Worm (Caenorhabditis elegans) whole organism, midembryonic: ENCODE data around the gene Y43F8C.16.
"Not testable (repeated sequence)": the region's sequence is repeated elsewhere in the genome, so short reads cannot be mapped to it uniquely, and the experiment has no call there.

Experiments used
- T22C8.4 ChIP-seq: fragments of 200-800 bp; sonication (Bioruptor generic); IDR thresholded peaks from 2 replicates; pipeline ENCODE4 v1.3.6; 2022; ENCODE audit warnings: missing genetic modification characterization, missing compliant biosample characterization
- cog-1 ChIP-seq: sonication (generic microtip); optimal IDR thresholded peaks from 2 replicates; lab custom pipeline; 2016; ENCODE audit warnings: missing genetic modification characterization, missing compliant biosample characterization
- flt-1 ChIP-seq: fragments of 200-800 bp; sonication (Bioruptor generic); IDR thresholded peaks from 2 replicates; pipeline ENCODE4 v1.3.6; 2022; ENCODE audit warnings: missing genetic modification characterization, missing compliant biosample characterization
- klf-2 ChIP-seq: fragments of 200-800 bp; sonication (Bioruptor generic); conservative IDR thresholded peaks from 2 replicates; pipeline ENCODE4 v1.3.6; 2022; ENCODE audit warnings: missing genetic modification reagents, missing genetic modification characterization, missing compliant biosample characterization
- med-1 ChIP-seq: sonication (generic microtip); optimal IDR thresholded peaks from 2 replicates; lab custom pipeline; 2017; ENCODE audit warnings: missing genetic modification characterization, mild to moderate bottlenecking, missing compliant biosample characterization, antibody characterized with exemption, missing genetic modification reagents; ENCODE audit not compliant: insufficient read depth
- ref-1 ChIP-seq: fragments of 200-800 bp; sonication (Bioruptor generic); conservative IDR thresholded peaks from 2 replicates; pipeline ENCODE4 v1.3.6; 2022; ENCODE audit warnings: missing genetic modification reagents, missing genetic modification characterization, missing compliant biosample characterization
- tab-1 ChIP-seq: fragments of 200-800 bp; sonication (Bioruptor generic); IDR thresholded peaks from 2 replicates; pipeline ENCODE4 v1.3.6; 2022; ENCODE audit warnings: missing genetic modification characterization, missing compliant biosample characterization
- ztf-23 ChIP-seq: fragments of 200-800 bp; sonication (Bioruptor generic); IDR thresholded peaks from 2 replicates; pipeline ENCODE4 v1.3.6; 2022; ENCODE audit warnings: missing genetic modification reagents, missing genetic modification characterization, missing compliant biosample characterization
- ztf-29 ChIP-seq: fragments of 200-800 bp; sonication (Bioruptor generic); IDR thresholded peaks from 2 replicates; pipeline ENCODE4 v1.3.6; 2022; ENCODE audit warnings: missing genetic modification reagents, missing genetic modification characterization, missing compliant biosample characterization

Y43F8C.16 gene

DNA sequence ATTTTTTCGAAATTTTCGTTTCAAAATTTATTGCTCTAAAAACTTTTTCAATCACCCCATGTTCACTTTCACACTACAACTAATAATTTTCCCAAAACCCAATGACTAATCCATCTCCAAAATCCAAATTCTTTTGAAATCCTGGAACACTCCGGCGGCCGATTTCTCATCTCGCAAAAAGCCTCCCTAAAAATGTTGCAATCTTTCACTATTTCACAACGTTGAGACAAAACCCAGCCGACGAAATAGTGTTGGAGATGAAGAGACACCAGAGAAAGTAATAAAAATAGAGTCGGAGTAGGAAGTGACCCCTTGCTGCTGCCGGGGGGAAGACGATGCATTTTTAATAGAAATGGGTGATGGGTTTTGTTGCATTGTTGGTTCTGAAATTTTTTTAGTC lies 9.3 kb upstream of the Y43F8C.16 start:
- no peak for TF ChIP-seq ref-1 (GFP tag; lab: Robert Waterston, UW)
- TF ChIP-seq T22C8.4 (GFP tag; lab: Robert Waterston, UW), result no peak
- TF ChIP-seq med-1 (GFP tag; lab: Kevin White, UChicago), result no peak
- TF ChIP-seq klf-2 (GFP tag; lab: Robert Waterston, UW), result no peak
- no peak for TF ChIP-seq ztf-23 (GFP tag; lab: Robert Waterston, UW)

DNA sequence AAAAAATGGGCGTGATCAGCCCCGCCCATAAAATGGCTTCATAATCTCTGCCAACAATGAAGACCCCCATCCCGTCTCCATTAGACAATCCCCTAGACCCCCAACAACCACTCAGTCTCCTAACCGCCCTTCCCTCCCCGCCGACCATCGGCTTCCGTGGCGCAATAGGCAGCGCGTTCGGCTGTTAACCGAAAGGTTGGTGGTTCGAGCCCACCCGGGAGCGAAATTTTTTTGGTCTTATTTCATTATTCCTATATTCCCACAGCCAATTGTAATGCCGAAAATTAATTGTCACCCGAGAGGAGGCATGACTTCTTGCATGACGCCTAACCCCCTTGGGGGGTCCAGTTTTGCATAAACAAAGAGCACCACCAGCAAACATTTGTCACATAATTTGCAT lies 7.6 kb upstream of the Y43F8C.16 start:
- TF ChIP-seq flt-1 (peak; percentile 93), T22C8.4 (GFP tag; lab: Robert Waterston, UW) (peak; percentile 72), med-1 (GFP tag; lab: Kevin White, UChicago) (peak; percentile 42), ztf-29 (GFP tag; lab: Robert Waterston, UW) (peak; percentile 64; the same call in 1 of the 2 replicates), tab-1 (peak; percentile 85), klf-2 (GFP tag; lab: Robert Waterston, UW) (0 out of 2 replicates have a peak, but pooled peaks have one; percentile 32), cog-1 (tag; lab: Kevin White, UChicago) (no peak), ref-1 (GFP tag; lab: Robert Waterston, UW) (peak; percentile 52; the same call in 1 of the 2 replicates), ztf-23 (GFP tag; lab: Robert Waterston, UW) (peak; percentile 86)

DNA sequence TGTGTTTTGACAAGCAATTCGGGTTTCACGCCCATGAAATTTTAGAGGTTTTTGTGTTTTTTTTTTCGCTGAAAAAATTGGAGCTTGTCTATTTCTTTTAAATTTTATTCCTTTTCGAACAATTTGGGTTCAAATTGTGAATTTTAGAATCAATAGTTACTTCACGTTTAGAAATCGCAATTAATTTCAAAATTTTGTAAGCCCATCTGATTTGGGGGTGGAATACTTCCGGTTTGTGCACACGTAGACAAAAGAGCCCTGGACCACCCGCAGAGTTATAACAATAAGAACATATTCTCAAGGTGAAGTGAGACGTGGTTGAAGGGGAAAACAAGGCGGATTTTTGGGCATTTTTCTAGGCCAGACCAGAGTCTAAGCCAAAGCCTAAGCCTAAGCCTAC lies 3.9 kb upstream of the Y43F8C.16 start, which contains the start of gene Y116F11A.6:
Y116F11A.6 (plus strand) TSS at position 301 of the 400 bp plus-strand sequence.
- TF ChIP-seq T22C8.4 (GFP tag; lab: Robert Waterston, UW), result no peak
- no peak for TF ChIP-seq tab-1
- no peak for TF ChIP-seq med-1 (GFP tag; lab: Kevin White, UChicago)
- TF ChIP-seq flt-1, result no peak
- no peak for TF ChIP-seq ref-1 (GFP tag; lab: Robert Waterston, UW)
- TF ChIP-seq ztf-23 (GFP tag; lab: Robert Waterston, UW), result no peak
- no peak for TF ChIP-seq klf-2 (GFP tag; lab: Robert Waterston, UW)
- TF ChIP-seq cog-1 (tag; lab: Kevin White, UChicago), result no peak
- no peak for TF ChIP-seq ztf-29 (GFP tag; lab: Robert Waterston, UW)

DNA sequence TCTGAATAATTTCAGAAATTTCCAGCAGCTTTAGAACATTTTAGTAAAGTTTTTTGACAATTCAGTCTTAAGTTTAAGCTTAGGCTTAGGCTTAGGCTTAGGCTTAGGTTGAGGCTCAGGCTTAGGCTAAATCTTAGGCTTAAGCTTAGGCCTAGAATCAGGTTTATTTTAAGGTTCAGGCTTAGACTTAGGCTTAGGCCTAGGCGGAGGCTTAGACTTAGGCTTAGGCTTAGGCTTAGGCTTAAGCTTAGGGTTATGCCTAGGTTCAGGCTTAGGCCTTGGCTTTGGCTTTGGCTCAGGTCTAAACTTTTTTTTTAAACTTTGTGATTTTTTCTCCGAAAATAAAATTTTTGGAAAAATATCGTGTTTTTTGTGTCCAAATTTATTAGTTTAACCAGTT lies 3.3 kb upstream of the Y43F8C.16 start:
- TF ChIP-seq ztf-29 (GFP tag; lab: Robert Waterston, UW) (peak; percentile 52; the same call in 1 of the 2 replicates), med-1 (GFP tag; lab: Kevin White, UChicago) (no peak), ztf-23 (GFP tag; lab: Robert Waterston, UW) (no peak), ref-1 (GFP tag; lab: Robert Waterston, UW) (no peak)

- no peak for TF ChIP-seq tab-1
- no peak for TF ChIP-seq ref-1 (GFP tag; lab: Robert Waterston, UW)
- no peak for TF ChIP-seq ztf-29 (GFP tag; lab: Robert Waterston, UW)
- TF ChIP-seq flt-1, result no peak
- no peak for TF ChIP-seq klf-2 (GFP tag; lab: Robert Waterston, UW)
- TF ChIP-seq cog-1 (tag; lab: Kevin White, UChicago), result no peak
- TF ChIP-seq med-1 (GFP tag; lab: Kevin White, UChicago), result no peak
- TF ChIP-seq ztf-23 (GFP tag; lab: Robert Waterston, UW), result no peak
- no peak for TF ChIP-seq T22C8.4 (GFP tag; lab: Robert Waterston, UW)
Observed at ce11 chrV:19717933-19718332, 2.6 kb upstream of the Y43F8C.16 start.

ce11 chrV:19715847-19716246 lies 528 bp upstream of the Y43F8C.16 start, which contains the start of gene Y43F8C.17:
Gene Y43F8C.17 (plus strand): TSS chrV:19716147.
- no peak for TF ChIP-seq cog-1 (tag; lab: Kevin White, UChicago)

DNA sequence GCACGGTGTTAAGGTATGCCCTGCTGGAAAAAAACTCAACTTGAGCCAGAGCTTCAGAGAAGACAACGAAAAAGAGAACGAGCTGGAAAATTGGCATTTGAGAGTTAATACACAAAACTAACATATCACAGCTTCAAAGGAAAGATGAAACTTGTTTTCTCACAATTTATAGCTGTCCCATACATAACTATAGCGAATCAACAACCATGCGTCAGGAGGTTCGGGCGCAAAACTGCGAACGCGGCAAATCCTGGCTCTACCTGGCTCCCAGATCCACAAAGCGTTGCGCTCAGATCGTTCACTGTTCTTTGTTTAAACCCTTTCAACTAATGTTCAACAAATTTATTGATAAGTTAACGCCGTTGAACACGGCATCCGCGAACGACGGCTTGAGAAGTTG lies 3.7 kb downstream of the Y43F8C.16 start, which contains the start of gene Y43F8C.23:
Y43F8C.23 (minus strand) TSS at position 101 of the 400 bp plus-strand sequence.
- TF ChIP-seq ref-1 (GFP tag; lab: Robert Waterston, UW); flt-1; med-1 (GFP tag; lab: Kevin White, UChicago): not testable (repeated sequence)

DNA sequence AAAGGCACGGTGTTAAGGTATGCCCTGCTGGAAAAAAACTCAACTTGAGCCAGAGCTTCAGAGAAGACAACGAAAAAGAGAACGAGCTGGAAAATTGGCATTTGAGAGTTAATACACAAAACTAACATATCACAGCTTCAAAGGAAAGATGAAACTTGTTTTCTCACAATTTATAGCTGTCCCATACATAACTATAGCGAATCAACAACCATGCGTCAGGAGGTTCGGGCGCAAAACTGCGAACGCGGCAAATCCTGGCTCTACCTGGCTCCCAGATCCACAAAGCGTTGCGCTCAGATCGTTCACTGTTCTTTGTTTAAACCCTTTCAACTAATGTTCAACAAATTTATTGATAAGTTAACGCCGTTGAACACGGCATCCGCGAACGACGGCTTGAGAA lies 4.8 kb downstream of the Y43F8C.16 start, which contains the start of gene Y43F8C.15:
Y43F8C.15 (minus strand) TSS at position 101 of the 400 bp plus-strand sequence.
- TF ChIP-seq ztf-29 (GFP tag; lab: Robert Waterston, UW); flt-1; klf-2 (GFP tag; lab: Robert Waterston, UW): not testable (repeated sequence)

DNA sequence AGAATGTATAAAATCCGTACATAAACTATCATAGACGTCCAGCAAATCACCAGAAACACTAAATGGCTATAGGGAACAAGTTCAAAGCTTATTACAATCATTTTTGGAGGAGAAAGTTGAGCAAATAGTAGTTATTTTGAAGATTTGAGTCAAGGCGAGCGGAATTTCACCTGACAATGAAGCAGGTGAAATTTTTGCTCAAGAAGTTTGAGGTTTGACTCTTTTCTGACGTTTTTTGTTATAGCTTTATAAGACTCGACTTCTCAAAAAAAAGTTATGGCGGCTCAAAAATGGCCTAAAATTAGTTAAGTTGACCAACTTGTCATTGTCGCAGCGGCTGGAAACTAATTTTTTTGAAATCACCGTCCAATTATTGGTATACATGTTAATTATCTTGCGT lies 6.5 kb downstream of the Y43F8C.16 start, which contains the start of gene srv-3:
srv-3 (minus strand) TSS at position 101 of the 400 bp plus-strand sequence.
- TF ChIP-seq klf-2 (GFP tag; lab: Robert Waterston, UW) (no peak), flt-1 (no peak), med-1 (GFP tag; lab: Kevin White, UChicago) (no peak), ztf-29 (GFP tag; lab: Robert Waterston, UW) (no peak)

DNA sequence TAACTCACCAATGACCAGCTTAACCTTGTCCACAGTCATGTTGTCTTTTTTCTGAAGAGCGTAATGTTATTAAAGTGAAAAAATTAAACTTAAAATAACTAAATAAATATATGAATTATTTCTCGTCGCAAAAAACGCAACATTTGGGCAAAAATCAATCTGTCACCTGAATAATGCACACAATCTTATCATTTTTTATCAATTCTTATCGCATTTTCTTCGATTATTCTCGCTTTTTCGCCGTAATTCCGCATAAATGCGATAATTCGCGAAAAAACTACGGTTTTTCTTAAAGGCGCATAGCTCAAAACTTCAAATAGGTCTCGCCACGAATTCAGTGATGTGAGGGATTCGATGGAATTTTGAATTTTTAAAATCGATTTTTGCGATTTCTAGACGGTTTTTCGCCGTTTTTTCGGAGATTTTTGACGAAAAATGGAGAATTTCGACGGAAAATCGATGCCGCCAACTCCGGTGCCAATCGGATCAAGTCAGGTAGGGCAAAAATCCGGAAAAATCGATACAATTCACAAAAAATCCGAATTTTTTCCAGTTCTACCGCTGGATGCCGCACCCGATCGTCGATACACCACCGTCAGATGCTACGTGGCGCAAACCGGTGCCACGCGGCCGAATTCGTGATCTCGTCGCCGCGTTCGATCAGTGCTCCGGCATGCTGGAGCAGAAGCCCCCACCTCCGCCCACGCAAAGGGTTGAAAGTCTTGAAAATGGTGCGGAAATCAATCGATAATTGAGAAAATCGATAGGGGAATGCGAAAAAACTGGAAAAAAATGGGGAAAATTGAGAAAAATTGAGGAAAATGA lies 17.8 kb downstream of the Y43F8C.16 start, which contains the start of the genes Y43F8C.13 and ani-3:
Y43F8C.13 (minus strand) TSS at position 51 of the 825 bp plus-strand sequence.
ani-3 (plus strand) TSS at position 385 of the 825 bp plus-strand sequence.
- TF ChIP-seq ref-1 (GFP tag; lab: Robert Waterston, UW) (no peak), med-1 (GFP tag; lab: Kevin White, UChicago) (no peak), cog-1 (tag; lab: Kevin White, UChicago) (no peak), ztf-29 (GFP tag; lab: Robert Waterston, UW) (no peak), T22C8.4 (GFP tag; lab: Robert Waterston, UW) (peak; percentile 46; the same call in 1 of the 2 replicates), ztf-23 (GFP tag; lab: Robert Waterston, UW) (no peak), klf-2 (GFP tag; lab: Robert Waterston, UW) (no peak), tab-1 (no peak), flt-1 (no peak)
